In the genomic region with DNA sequence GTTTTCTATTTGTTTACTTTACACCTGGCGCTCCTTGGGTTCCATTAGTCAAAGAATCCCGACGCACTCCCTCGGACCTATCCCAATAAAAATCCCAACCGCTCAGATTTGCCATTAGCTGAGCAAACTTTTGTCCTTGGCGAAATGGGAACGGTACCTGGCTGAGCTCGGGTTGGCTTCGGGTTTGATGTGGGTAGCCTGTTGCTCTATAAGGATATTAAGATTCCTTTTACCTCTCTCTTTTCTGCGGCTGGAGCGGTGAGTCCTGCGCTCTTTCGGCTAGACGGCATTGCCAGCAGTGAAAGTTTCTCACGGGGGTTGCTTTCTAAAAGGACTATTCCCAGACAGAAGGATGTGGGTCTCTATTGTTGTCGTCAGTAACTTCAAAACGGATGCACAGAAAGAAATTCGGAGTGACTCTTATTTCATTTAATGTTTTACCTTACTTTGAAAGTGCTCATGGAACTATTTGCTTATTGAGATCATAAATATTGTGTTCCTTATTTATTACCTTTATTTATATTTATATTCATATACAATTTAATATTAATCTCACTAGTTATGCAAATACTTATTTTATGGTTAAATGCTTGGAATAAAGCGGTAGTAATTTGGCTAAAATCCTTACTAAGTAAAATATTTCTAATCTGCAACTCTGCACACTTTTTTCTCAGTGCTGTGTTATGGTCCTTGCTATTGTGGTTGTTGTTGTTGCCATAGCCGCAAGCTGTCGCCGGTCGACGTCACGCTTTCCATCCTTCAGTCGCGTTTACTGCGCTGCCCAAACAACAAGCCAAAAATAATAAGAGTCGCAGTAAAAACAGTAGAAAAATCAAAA, we compare ENCODE assay signal across 1 fruit fly cellular context.
TF ChIP-seq lines count a peak whose summit lies in the region.

Gene CG5910, plus strand, starts transcription at position 788 of the 838 bp plus-strand sequence.

TF ChIP-seq in whole organism, embryonic, 481 proteins besides CTCF, POLR2A, EP300 and RAD21 (continued from another document):
- no peak for TF ChIP-seq Dip2 (GFP tag; IDR thresholded peaks at IDR 0.05; lab: Robert Waterston, UW)
- TF ChIP-seq ase (GFP tag; IDR thresholded peaks at IDR 0.05; lab: Robert Waterston, UW): peak; percentile 52; the same call in 1 of the 3 replicates
- TF ChIP-seq mam (GFP tag; optimal IDR thresholded peaks at IDR 0.05; lab: Kevin White, UChicago): peak; percentile 53
- peak; percentile 64 for TF ChIP-seq H2.0 (GFP tag; IDR thresholded peaks at IDR 0.05; lab: Robert Waterston, UW)
